Fruit fly (Drosophila melanogaster): ENCODE measurements around the gene CG31174.

CG31174 gene

DNA sequence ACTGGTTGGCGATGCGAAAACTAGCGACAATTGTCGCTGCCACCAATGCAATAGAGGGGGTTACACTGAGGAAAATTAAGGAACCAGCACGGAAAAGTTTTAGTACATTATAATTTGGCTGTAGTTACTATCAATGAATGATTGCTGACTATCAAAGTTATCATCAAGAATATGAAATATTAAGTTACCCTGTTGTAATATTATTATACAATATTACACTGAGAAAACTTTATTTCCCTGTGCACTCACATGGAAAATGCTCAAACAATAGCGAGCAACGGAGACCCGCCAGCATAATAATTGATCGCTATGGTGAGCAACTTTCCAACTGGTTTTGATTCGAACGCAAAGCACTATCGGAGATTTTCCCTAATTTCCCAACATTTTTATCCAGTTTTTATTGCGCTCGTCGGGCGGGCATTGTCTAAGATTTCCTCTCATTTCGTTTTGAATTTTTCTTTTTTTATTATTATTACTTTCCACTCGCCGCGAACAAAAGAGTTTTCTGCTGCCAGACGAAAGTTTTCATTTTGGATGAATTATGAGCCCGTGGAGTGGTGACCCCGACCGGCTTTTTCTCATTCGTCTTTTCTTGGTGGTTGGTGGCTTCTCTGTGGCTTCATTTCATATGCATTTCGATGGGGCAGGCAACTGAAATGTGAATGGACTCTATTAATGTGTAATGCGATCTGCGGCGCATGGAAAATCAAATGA is 7.0 kb downstream of the CG31174 start (continued):
- TF ChIP-seq spab (GFP tag; optimal IDR thresholded peaks at IDR 0.05) (peak; percentile 13), Met (GFP tag; optimal IDR thresholded peaks at IDR 0.05) (peak; percentile 29), salr (GFP tag; optimal IDR thresholded peaks at IDR 0.05) (peak in 1 of 2 experiments; percentile 83), Sox15 (GFP tag; optimal IDR thresholded peaks at IDR 0.05) (no peak), Sox14 (GFP tag; optimal IDR thresholded peaks at IDR 0.05) (peak; percentile 13), CG16779 (tag; optimal IDR thresholded peaks at IDR 0.05) (peak; percentile 61), CG11294 (GFP tag; IDR thresholded peaks at IDR 0.05) (peak; percentile 73), Eip75B (GFP tag; optimal IDR thresholded peaks at IDR 0.05) (peak; percentile 63), acj6 (GFP tag; optimal IDR thresholded peaks at IDR 0.05) (peak; percentile 43), CG8119 (GFP tag; IDR thresholded peaks at IDR 0.05) (peak; percentile 96), net (GFP tag; optimal IDR thresholded peaks at IDR 0.05) (peak; percentile 80), Lpt (GFP tag; optimal IDR thresholded peaks at IDR 0.05) (peak; percentile 88), CG4318 (GFP tag; optimal IDR thresholded peaks at IDR 0.05) (peak; percentile 93), CG6808 (GFP tag; optimal IDR thresholded peaks at IDR 0.05) (no peak), esn (GFP tag; optimal IDR thresholded peaks at IDR 0.05) (peak; percentile 31), CG11902 (GFP tag; optimal IDR thresholded peaks at IDR 0.05) (no peak), CG3032 (tag; optimal IDR thresholded peaks at IDR 0.05) (no peak), Hr39 (GFP tag; optimal IDR thresholded peaks at IDR 0.05) (no peak)

DNA sequence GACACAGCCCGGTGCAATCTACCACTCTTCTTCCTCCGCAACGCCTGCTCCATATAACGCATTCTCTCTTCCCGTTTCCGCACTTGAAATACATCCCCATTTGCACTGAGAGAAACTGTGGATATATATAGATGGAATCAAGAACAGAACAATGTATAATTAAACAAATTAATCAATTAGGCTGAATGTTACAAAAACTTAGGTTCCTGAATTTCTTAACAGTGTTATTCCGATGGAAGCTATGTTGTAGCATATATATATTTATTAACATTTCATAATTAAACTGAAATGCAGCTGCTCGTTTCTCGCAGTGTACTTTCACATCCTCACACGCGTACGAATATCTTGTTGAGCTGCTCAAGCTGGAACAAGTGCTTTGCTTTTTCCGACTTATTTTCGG is 9.8 kb downstream of the CG31174 start:
- TF ChIP-seq CG3032 (tag; optimal IDR thresholded peaks at IDR 0.05) (peak; percentile 82), Sox15 (GFP tag; optimal IDR thresholded peaks at IDR 0.05) (peak; percentile 87), vri (GFP tag; optimal IDR thresholded peaks at IDR 0.05) (peak; percentile 91), Smox (GFP tag; optimal IDR thresholded peaks at IDR 0.05) (peak; percentile 96), Eip75B (GFP tag; optimal IDR thresholded peaks at IDR 0.05) (peak; percentile 96), CG9139 (GFP tag; optimal IDR thresholded peaks at IDR 0.05) (peak; percentile 63), svp (GFP tag) (peak; percentile 99), CG8319 (GFP tag; optimal IDR thresholded peaks at IDR 0.05) (peak; percentile 75), CG11294 (GFP tag; IDR thresholded peaks at IDR 0.05) (peak; percentile 53; the same call in 1 of the 2 replicates), CG6792 (GFP tag; optimal IDR thresholded peaks at IDR 0.05) (peak; percentile 94), Met (GFP tag; optimal IDR thresholded peaks at IDR 0.05) (peak; percentile 97), fkh (GFP tag; optimal IDR thresholded peaks at IDR 0.05) (no peak), CG1621 (tag; optimal IDR thresholded peaks at IDR 0.05) (peak; percentile 77), fd59A (GFP tag; optimal IDR thresholded peaks at IDR 0.05) (peak; percentile 70), Gug (GFP tag; IDR thresholded peaks at IDR 0.05) (peak; percentile 69), CG34406 (GFP tag; optimal IDR thresholded peaks at IDR 0.05) (peak; percentile 91), pdm3 (GFP tag; optimal IDR thresholded peaks at IDR 0.05) (peak; percentile 93), eg (GFP tag; IDR thresholded peaks at IDR 0.05) (peak; percentile 79), Eip93F (GFP tag; optimal IDR thresholded peaks at IDR 0.05) (peak; percentile 93), spab (GFP tag; optimal IDR thresholded peaks at IDR 0.05) (peak; percentile 82), Hr38 (GFP tag; optimal IDR thresholded peaks at IDR 0.05) (no peak), CG32006 (GFP tag; optimal IDR thresholded peaks at IDR 0.05) (peak; percentile 94), lz (GFP tag; optimal IDR thresholded peaks at IDR 0.05) (peak; percentile 96), CG6163 (GFP tag; IDR thresholded peaks at IDR 0.05) (peak; percentile 84), acj6 (GFP tag; optimal IDR thresholded peaks at IDR 0.05) (peak; percentile 92), CG11762 (GFP tag; optimal IDR thresholded peaks at IDR 0.05; ENCODE audit: insufficient read depth) (peak; percentile 68), CG6276 (GFP tag; optimal IDR thresholded peaks at IDR 0.05) (peak; percentile 78), CG7368 (GFP tag; optimal IDR thresholded peaks at IDR 0.05) (peak; percentile 81), Ets21C (GFP tag; optimal IDR thresholded peaks at IDR 0.05) (peak; percentile 95), CG15336 (GFP tag; IDR thresholded peaks at IDR 0.05) (peak; percentile 90), CG16779 (tag; optimal IDR thresholded peaks at IDR 0.05) (peak; percentile 76), cyc (GFP tag; optimal IDR thresholded peaks at IDR 0.05) (peak; percentile 93), salr (GFP tag; optimal IDR thresholded peaks at IDR 0.05) (peak; percentile 70 to 81), Hr4 (GFP tag; optimal IDR thresholded peaks at IDR 0.05) (peak; percentile 90), fd85E (GFP tag; optimal IDR thresholded peaks at IDR 0.05) (peak; percentile 39), topi (GFP tag; optimal IDR thresholded peaks at IDR 0.05) (peak; percentile 94), net (GFP tag; optimal IDR thresholded peaks at IDR 0.05) (peak; percentile 89), OdsH (GFP tag; optimal IDR thresholded peaks at IDR 0.05) (peak; percentile 92), CG11902 (GFP tag; optimal IDR thresholded peaks at IDR 0.05) (peak; percentile 83), achi (GFP tag; optimal IDR thresholded peaks at IDR 0.05) (peak; percentile 92), CG31627 (GFP tag; optimal IDR thresholded peaks at IDR 0.05) (peak; percentile 96)

Data from whole organism, prepupa.